Worm (Caenorhabditis elegans) whole organism, midembryonic: ENCODE measurements around the gene catp-6.
A peak's percentile ranks its signal among the peaks of the same experiment; 100 is the strongest.
"Not testable (repeated sequence)": the region's sequence is repeated elsewhere in the genome, so short reads cannot be mapped to it uniquely, and the experiment has no call there.

Experiments
- T22C8.4 ChIP-seq: fragments of 200-800 bp; sonication (Bioruptor generic); IDR thresholded peaks from 2 replicates; pipeline ENCODE4 v1.3.6; 2022; ENCODE audit warnings: missing genetic modification characterization, missing compliant biosample characterization
- cog-1 ChIP-seq: sonication (generic microtip); optimal IDR thresholded peaks from 2 replicates; lab custom pipeline; 2016; ENCODE audit warnings: missing genetic modification characterization, missing compliant biosample characterization
- flt-1 ChIP-seq: fragments of 200-800 bp; sonication (Bioruptor generic); IDR thresholded peaks from 2 replicates; pipeline ENCODE4 v1.3.6; 2022; ENCODE audit warnings: missing genetic modification characterization, missing compliant biosample characterization
- klf-2 ChIP-seq: fragments of 200-800 bp; sonication (Bioruptor generic); conservative IDR thresholded peaks from 2 replicates; pipeline ENCODE4 v1.3.6; 2022; ENCODE audit warnings: missing genetic modification reagents, missing genetic modification characterization, missing compliant biosample characterization
- med-1 ChIP-seq: sonication (generic microtip); optimal IDR thresholded peaks from 2 replicates; lab custom pipeline; 2017; ENCODE audit warnings: missing genetic modification characterization, mild to moderate bottlenecking, missing compliant biosample characterization, antibody characterized with exemption, missing genetic modification reagents; ENCODE audit not compliant: insufficient read depth
- ref-1 ChIP-seq: fragments of 200-800 bp; sonication (Bioruptor generic); conservative IDR thresholded peaks from 2 replicates; pipeline ENCODE4 v1.3.6; 2022; ENCODE audit warnings: missing genetic modification reagents, missing genetic modification characterization, missing compliant biosample characterization
- tab-1 ChIP-seq: fragments of 200-800 bp; sonication (Bioruptor generic); IDR thresholded peaks from 2 replicates; pipeline ENCODE4 v1.3.6; 2022; ENCODE audit warnings: missing genetic modification characterization, missing compliant biosample characterization
- ztf-23 ChIP-seq: fragments of 200-800 bp; sonication (Bioruptor generic); IDR thresholded peaks from 2 replicates; pipeline ENCODE4 v1.3.6; 2022; ENCODE audit warnings: missing genetic modification reagents, missing genetic modification characterization, missing compliant biosample characterization
- ztf-29 ChIP-seq: fragments of 200-800 bp; sonication (Bioruptor generic); IDR thresholded peaks from 2 replicates; pipeline ENCODE4 v1.3.6; 2022; ENCODE audit warnings: missing genetic modification reagents, missing genetic modification characterization, missing compliant biosample characterization

catp-6 gene

DNA sequence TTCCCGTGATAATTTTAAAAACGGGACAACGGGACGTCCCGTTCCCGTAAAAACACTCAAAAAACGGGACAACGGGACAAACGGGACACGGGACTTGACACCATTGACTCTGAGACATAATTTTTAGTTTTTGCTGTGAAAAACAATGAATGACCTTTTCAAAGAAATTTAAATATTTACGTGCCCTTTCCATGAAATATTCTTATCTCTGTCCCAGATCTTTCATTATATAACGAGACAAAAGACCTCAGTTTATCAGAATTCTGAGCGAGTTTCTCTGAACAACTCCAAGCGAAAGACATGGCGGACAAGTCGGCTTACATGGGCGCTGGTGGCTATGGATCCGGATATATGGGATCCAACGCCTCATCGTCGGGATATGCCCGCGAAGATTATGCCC, 19.4 kb upstream of the catp-6 start, which contains the start of gene nspd-2:
Gene nspd-2, plus strand, starts transcription at position 301 of the 400 bp plus-strand sequence.
- no peak for TF ChIP-seq klf-2 (GFP tag; lab: Robert Waterston, UW)
- TF ChIP-seq flt-1: no peak
- no peak for TF ChIP-seq cog-1 (tag; lab: Kevin White, UChicago)
- TF ChIP-seq ztf-23 (GFP tag; lab: Robert Waterston, UW): no peak
- no peak for TF ChIP-seq ztf-29
- no peak for TF ChIP-seq med-1 (GFP tag; lab: Kevin White, UChicago)
- no peak for TF ChIP-seq ref-1
- no peak for TF ChIP-seq T22C8.4 (GFP tag; lab: Robert Waterston, UW)
- no peak for TF ChIP-seq tab-1 (GFP tag; lab: Robert Waterston, UW)

DNA sequence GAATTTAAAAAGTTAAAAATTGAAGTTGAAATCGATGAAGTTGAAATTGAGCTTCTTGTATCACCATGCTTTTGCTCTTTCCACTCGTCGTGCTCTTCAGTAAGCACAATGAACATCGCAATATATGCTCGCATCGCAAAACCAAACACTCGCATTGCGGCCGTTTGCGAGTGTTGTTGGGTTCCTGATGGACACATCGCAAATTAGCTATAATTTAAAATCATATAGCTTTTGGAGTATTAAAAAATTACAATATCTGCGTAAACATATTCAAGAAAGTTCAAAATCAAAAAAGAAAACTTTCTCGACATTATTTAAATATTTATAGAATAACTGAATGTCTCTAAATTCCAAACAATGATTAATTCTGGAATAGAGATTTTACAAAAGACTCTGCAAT, 17.7 kb upstream of the catp-6 start, which contains the start of gene K07F5.17:
Gene K07F5.17, plus strand, starts transcription at position 301 of the 400 bp plus-strand sequence.
- TF ChIP-seq T22C8.4 (GFP tag; lab: Robert Waterston, UW): no peak
- TF ChIP-seq tab-1 (GFP tag; lab: Robert Waterston, UW): no peak
- no peak for TF ChIP-seq cog-1 (tag; lab: Kevin White, UChicago)
- TF ChIP-seq flt-1: no peak
- no peak for TF ChIP-seq ztf-29
- no peak for TF ChIP-seq klf-2 (GFP tag; lab: Robert Waterston, UW)
- no peak for TF ChIP-seq ztf-23 (GFP tag; lab: Robert Waterston, UW)
- TF ChIP-seq med-1 (GFP tag; lab: Kevin White, UChicago): no peak
- no peak for TF ChIP-seq ref-1

DNA sequence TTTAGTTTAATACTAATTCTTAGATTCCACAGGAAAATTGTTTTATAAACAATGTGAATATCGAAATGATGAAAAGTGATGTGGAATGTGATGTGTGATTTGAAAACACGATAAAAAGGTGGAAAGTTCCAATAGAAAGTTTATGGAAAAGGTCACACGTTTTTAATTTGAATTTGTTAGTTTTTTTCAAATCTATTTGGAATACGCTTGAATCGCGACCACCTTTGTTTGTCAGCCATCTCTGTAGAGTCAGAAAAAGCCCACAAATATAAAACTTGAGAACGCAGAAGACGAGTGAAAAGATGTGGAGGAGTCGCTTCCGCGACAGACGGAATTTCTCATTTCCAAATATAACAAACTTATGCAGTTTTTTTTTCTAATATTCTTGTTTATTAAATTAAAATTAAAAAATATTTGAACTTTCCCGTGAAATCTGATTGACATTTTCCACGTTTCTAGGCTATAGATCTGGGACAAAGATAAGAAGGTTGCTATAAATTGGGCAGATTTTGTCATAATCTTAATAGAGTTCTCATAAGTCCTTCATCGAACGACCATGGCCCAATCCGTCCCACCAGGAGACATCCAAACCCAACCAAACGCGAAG, 16.7 kb upstream of the catp-6 start, which contains the start of the genes kin-24 and msp-56:
Gene kin-24, minus strand, starts transcription at position 101 of the 607 bp plus-strand sequence.
Gene msp-56, plus strand, starts transcription at position 557 of the 607 bp plus-strand sequence.
- TF ChIP-seq ztf-23 (GFP tag; lab: Robert Waterston, UW) (no peak), tab-1 (GFP tag; lab: Robert Waterston, UW) (no peak), klf-2 (GFP tag; lab: Robert Waterston, UW) (no peak), flt-1 (no peak)

DNA sequence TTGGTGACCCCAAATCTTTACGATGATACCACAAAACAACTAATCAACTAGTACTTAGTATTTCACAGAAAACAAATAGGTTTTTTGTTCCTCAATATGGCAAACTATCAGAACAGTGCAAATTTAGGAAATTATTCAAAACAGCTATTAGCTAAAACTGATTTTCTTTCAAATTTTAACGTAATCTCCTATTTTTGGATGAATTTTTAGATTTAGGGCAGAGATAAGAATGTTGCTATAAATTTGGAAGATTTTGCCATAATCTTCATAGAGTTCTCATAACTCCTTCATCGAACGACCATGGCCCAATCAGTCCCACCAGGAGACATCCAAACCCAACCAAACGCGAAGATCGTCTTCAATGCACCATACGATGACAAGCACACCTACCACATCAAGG, 13.0 kb upstream of the catp-6 start, which contains the start of gene msp-10:
Gene msp-10, plus strand, starts transcription at position 301 of the 400 bp plus-strand sequence.
- not testable (repeated sequence) for TF ChIP-seq flt-1; ref-1; klf-2 (GFP tag; lab: Robert Waterston, UW)

DNA sequence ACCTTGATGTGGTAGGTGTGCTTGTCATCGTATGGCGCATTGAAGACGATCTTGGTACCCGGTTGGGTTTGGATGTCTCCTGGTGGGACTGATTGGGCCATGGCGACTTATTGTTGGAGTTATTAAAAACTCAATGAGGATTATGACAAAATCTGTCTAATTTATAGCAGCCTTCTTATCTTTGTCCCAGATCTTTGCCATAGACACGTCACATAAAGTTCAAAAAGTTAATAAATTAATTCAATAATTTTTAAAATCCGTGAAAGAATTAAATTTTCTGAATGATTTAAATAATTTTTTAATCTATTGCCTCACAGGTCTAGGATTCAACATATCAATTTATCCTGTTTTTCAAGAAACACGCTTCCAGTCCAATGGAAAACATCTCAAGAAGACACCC, 11.9 kb upstream of the catp-6 start, which contains the start of gene msp-81:
Gene msp-81, minus strand, starts transcription at position 101 of the 400 bp plus-strand sequence.
- TF ChIP-seq flt-1: no peak
- no peak for TF ChIP-seq tab-1 (GFP tag; lab: Robert Waterston, UW)
- TF ChIP-seq med-1 (GFP tag; lab: Kevin White, UChicago): no peak
- no peak for TF ChIP-seq T22C8.4 (GFP tag; lab: Robert Waterston, UW)
- TF ChIP-seq ztf-29: no peak
- TF ChIP-seq ref-1: no peak
- TF ChIP-seq cog-1 (tag; lab: Kevin White, UChicago): no peak
- TF ChIP-seq ztf-23 (GFP tag; lab: Robert Waterston, UW): no peak
- TF ChIP-seq klf-2 (GFP tag; lab: Robert Waterston, UW): no peak

DNA sequence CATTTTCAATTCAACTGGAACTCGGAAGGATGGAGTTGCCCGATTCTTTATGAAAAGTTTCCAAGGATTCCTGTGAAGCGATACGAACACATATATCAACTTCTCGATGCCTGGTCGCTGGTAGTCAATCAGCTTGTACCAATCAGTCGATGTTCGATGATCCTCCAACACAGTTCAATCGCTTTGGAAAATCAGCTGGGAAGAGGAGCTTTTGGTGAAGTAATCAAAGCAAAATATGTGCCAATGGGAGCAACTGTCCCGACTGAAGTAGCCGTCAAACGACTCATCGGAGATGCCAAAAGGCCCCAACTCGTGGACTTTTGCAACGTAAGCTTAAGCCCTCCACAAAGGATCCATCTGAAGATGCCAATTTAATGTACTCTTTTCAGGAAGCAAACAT, 9.0 kb upstream of the catp-6 start:
- TF ChIP-seq med-1 (GFP tag; lab: Kevin White, UChicago): no peak
- no peak for TF ChIP-seq tab-1 (GFP tag; lab: Robert Waterston, UW)
- no peak for TF ChIP-seq cog-1 (tag; lab: Kevin White, UChicago)
- no peak for TF ChIP-seq ztf-29
- no peak for TF ChIP-seq klf-2 (GFP tag; lab: Robert Waterston, UW)
- no peak for TF ChIP-seq T22C8.4 (GFP tag; lab: Robert Waterston, UW)

DNA sequence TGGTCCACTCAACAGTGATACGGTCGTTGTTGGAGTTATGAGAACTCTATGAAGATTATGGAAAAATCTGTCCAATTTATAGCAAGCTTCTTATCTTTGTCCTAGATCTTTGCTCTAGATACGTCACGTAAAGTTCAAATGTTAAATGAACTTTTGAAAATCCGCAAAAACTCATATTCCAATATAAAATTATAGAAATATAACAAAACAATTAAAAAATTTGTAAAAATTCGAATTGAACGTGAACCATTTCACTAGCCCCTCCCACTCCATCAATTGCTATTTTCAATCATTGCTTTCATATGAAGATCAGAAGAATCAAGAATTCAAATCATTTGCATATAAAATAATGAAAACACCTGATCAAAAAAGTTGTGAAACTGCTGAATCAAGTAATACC, 8.2 kb upstream of the catp-6 start, which contains the start of gene kin-21:
Gene kin-21, plus strand, starts transcription at position 301 of the 400 bp plus-strand sequence.
- TF ChIP-seq T22C8.4 (GFP tag; lab: Robert Waterston, UW) (no peak), med-1 (GFP tag; lab: Kevin White, UChicago) (no peak), cog-1 (tag; lab: Kevin White, UChicago) (no peak), klf-2 (GFP tag; lab: Robert Waterston, UW) (no peak), ref-1 (no peak), ztf-29 (no peak), tab-1 (GFP tag; lab: Robert Waterston, UW) (no peak), ztf-23 (GFP tag; lab: Robert Waterston, UW) (no peak), flt-1 (no peak)

DNA sequence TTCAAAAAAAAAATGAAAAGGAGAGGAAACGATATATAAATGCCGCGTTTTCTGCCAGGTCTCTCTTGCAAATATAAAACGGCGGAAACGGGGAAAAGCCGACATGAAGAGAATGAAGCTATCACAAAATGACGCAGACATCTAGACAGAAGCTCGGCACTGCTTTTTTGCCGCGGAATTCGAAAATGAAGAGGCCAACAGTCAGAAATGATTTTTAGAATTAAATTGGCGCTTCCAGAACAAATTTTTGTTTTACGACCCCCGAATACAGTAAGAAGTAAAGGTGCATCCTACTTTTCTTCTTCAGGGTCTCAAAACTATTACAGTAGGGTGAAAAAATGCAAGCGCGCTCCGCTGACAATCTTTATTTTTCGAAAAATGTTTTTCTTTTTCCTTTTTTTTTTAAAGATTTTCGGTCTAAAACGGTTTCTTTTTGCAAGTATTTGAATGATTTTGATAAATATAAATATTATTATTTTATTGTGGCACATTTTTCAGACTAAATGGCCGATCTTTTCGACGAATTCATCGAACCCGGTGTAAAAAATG, 890 bp upstream of the catp-6 start, which contains the start of gene mtr-4:
Gene mtr-4, plus strand, starts transcription at position 499 of the 549 bp plus-strand sequence.
- TF ChIP-seq ztf-29 (peak; percentile 64; the same call in 1 of the 2 replicates), ztf-23 (GFP tag; lab: Robert Waterston, UW) (no peak)

DNA sequence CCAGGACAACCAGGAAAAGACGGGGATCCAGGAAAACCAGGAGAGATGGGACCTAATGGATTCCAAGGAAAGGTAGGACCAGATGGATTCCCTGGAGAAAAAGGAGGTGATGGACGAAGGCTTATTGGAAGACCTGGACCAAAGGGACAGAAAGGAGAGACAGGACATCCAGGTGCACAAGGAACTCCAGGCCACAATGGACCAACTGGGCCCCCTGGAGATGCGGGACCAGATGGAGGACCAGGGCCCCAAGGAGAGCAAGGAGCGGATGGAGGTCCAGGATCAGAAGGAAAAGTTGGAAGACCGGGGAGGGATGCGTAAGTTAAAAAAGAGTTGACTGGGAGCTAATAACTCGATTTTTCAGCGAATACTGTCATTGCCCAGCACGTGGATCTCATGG, 1.8 kb downstream of the catp-6 start:
- TF ChIP-seq klf-2 (GFP tag; lab: Robert Waterston, UW) (no peak), flt-1 (no peak)

DNA sequence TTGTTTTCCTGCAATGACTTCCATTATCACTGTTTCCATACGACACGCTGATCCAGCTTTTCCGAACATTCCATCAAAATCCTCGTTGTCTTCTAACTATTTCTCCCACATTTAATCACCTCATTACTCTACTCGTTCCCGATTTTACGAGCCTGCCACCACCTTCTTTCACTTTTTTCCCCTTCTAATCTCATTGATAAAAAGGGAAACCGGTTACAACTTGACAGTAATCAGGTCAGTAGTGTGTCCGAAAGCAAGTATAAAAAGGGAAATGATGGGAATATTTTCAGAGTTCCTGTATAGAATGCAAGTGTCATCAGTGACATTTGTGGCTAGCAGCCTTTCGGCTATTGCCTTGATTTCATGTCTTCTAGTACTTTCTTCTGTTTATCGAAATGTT, 2.8 kb downstream of the catp-6 start, which contains the start of gene col-123:
Gene col-123, plus strand, starts transcription at position 301 of the 400 bp plus-strand sequence.
- TF ChIP-seq klf-2 (GFP tag; lab: Robert Waterston, UW) (no peak), ref-1 (no peak), flt-1 (no peak), tab-1 (GFP tag; lab: Robert Waterston, UW) (no peak), ztf-23 (GFP tag; lab: Robert Waterston, UW) (no peak), med-1 (GFP tag; lab: Kevin White, UChicago) (no peak), ztf-29 (no peak), T22C8.4 (GFP tag; lab: Robert Waterston, UW) (no peak), cog-1 (tag; lab: Kevin White, UChicago) (no peak)
